Fruit fly (Drosophila melanogaster) whole organism, embryonic: ENCODE measurements around the gene CG44044.
A peak's percentile ranks its signal among the peaks of the same experiment; 100 is the strongest.

ENCODE experiments used
- Blimp-1 ChIP-seq: fragments of 200-800 bp; sonication (Bioruptor generic); optimal IDR thresholded peaks from 3 replicates; lab custom pipeline; 2018; ENCODE audit warnings: missing biosample characterization, missing genetic modification characterization, mild to moderate bottlenecking, moderate library complexity, missing genetic modification reagents
- CG10366 ChIP-seq: fragments of 200-800 bp; sonication (Bioruptor generic); IDR thresholded peaks from 2 replicates; pipeline ENCODE4 v1.3.6; 2022; ENCODE audit warnings: missing biosample characterization, missing genetic modification characterization
- CG12659 ChIP-seq: fragments of 200-800 bp; sonication (Bioruptor generic); optimal IDR thresholded peaks from 3 replicates; lab custom pipeline; 2017; ENCODE audit warnings: mild to moderate bottlenecking, missing biosample characterization, missing genetic modification reagents, missing genetic modification characterization
- CG12744 ChIP-seq: fragments of 200-800 bp; sonication (Bioruptor generic); optimal IDR thresholded peaks from 2 replicates; lab custom pipeline; 2016; ENCODE audit warnings: missing biosample characterization, missing genetic modification characterization
- CG12942 ChIP-seq: fragments of 200-800 bp; sonication (Bioruptor generic); optimal IDR thresholded peaks from 3 replicates; lab custom pipeline; 2016; ENCODE audit warnings: missing biosample characterization, missing genetic modification characterization
- CG1529 ChIP-seq: fragments of 200-800 bp; sonication (Bioruptor generic); optimal IDR thresholded peaks from 3 replicates; lab custom pipeline; 2018; ENCODE audit warnings: missing biosample characterization, missing genetic modification characterization
- CG15514 ChIP-seq: fragments of 200-800 bp; sonication (Bioruptor generic); optimal IDR thresholded peaks from 3 replicates; lab custom pipeline; 2017; ENCODE audit warnings: missing biosample characterization, missing genetic modification characterization, mild to moderate bottlenecking, moderate library complexity, missing genetic modification reagents
- CG15696 ChIP-seq: fragments of 200-800 bp; sonication (Bioruptor generic); optimal IDR thresholded peaks from 2 replicates; lab custom pipeline; 2019; ENCODE audit warnings: missing biosample characterization, mild to moderate bottlenecking, missing genetic modification characterization, moderate library complexity
- CG16863 ChIP-seq: fragments of 200-800 bp; sonication (Bioruptor generic); optimal IDR thresholded peaks from 3 replicates; lab custom pipeline; 2016; ENCODE audit warnings: missing biosample characterization, missing genetic modification characterization
- CG17829 ChIP-seq: fragments of 200-800 bp; optimal IDR thresholded peaks from 2 replicates; lab custom pipeline; 2019; ENCODE audit warnings: missing biosample characterization, mild to moderate bottlenecking, missing genetic modification characterization, moderate library complexity
- CG1832 ChIP-seq: fragments of 200-800 bp; sonication (Bioruptor generic); optimal IDR thresholded peaks from 2 replicates; lab custom pipeline; 2017; ENCODE audit warnings: missing biosample characterization, mild to moderate bottlenecking, missing genetic modification characterization, inconsistent platforms
- CG2120 ChIP-seq: fragments of 200-800 bp; sonication (Bioruptor generic); optimal IDR thresholded peaks from 3 replicates; lab custom pipeline; 2016; ENCODE audit warnings: missing biosample characterization, missing genetic modification characterization
- CG4328 ChIP-seq: fragments of 200-800 bp; sonication (Bioruptor generic); optimal IDR thresholded peaks from 3 replicates; lab custom pipeline; 2017; ENCODE audit warnings: missing biosample characterization, missing genetic modification reagents, missing genetic modification characterization
- CG5180 ChIP-seq: fragments of 200-800 bp; sonication (Bioruptor generic); optimal IDR thresholded peaks from 3 replicates; lab custom pipeline; 2017; ENCODE audit warnings: missing biosample characterization, missing genetic modification characterization, mild to moderate bottlenecking, moderate library complexity, missing genetic modification reagents
- CG9215 ChIP-seq: fragments of 200-800 bp; sonication (Bioruptor generic); IDR thresholded peaks from 2 replicates; pipeline ENCODE4 v1.3.6; 2022; ENCODE audit warnings: missing biosample characterization, missing genetic modification characterization
- CG9609 ChIP-seq: fragments of 200-800 bp; sonication (Bioruptor generic); optimal IDR thresholded peaks from 3 replicates; lab custom pipeline; 2016; ENCODE audit warnings: missing biosample characterization, missing genetic modification characterization
- D ChIP-seq, 2 experiments: fragments of 200-800 bp in 1 of 2; fragments of >200 bp in 1 of 2; sonication (Bioruptor generic) in 1 of 2; optimal IDR thresholded peaks; 2 replicates in 1 of 2; 3 replicates in 1 of 2; lab custom pipeline; 2017; ENCODE audit warnings: mild to moderate bottlenecking in 1 of 2, missing biosample characterization in 1 of 2, missing genetic modification characterization in 1 of 2, missing genetic modification reagents in 1 of 2
- D19B ChIP-seq: fragments of 200-800 bp; sonication (Bioruptor generic); optimal IDR thresholded peaks from 2 replicates; lab custom pipeline; 2017; ENCODE audit warnings: missing biosample characterization, mild to moderate bottlenecking, missing genetic modification characterization
- Deaf1 ChIP-seq: fragments of 200-800 bp; optimal IDR thresholded peaks from 3 replicates; lab custom pipeline; 2019; ENCODE audit warnings: missing biosample characterization, mild to moderate bottlenecking, missing genetic modification characterization, moderate library complexity
- ERR ChIP-seq: fragments of 200-800 bp; sonication (Bioruptor generic); optimal IDR thresholded peaks from 2 replicates; lab custom pipeline; 2016; ENCODE audit warnings: missing biosample characterization, missing genetic modification characterization
- Eip74EF ChIP-seq, 2 experiments: fragments of 200-800 bp in 1 of 2; fragments of >200 bp in 1 of 2; sonication (Bioruptor generic) in 1 of 2; optimal IDR thresholded peaks; 2 replicates each; lab custom pipeline; 2017 to 2019; ENCODE audit warnings: missing biosample characterization in 2 of 2, missing genetic modification characterization in 2 of 2, mild to moderate bottlenecking in 1 of 2, moderate library complexity in 1 of 2
- H2.0 ChIP-seq: fragments of 200-800 bp; sonication (Bioruptor generic); IDR thresholded peaks from 2 replicates; pipeline ENCODE4 v1.3.6; 2022; ENCODE audit warnings: missing biosample characterization, missing genetic modification characterization
- NC2β ChIP-seq: fragments of 200-800 bp; sonication (Bioruptor generic); optimal IDR thresholded peaks from 2 replicates; lab custom pipeline; 2016; ENCODE audit warnings: missing biosample characterization, missing genetic modification characterization
- Oaz ChIP-seq: fragments of 200-800 bp; sonication (Bioruptor generic); IDR thresholded peaks from 2 replicates; pipeline ENCODE4 v1.3.6; 2022; ENCODE audit warnings: missing biosample characterization, missing genetic modification characterization
- Opbp ChIP-seq: fragments of 200-800 bp; sonication (Bioruptor generic); IDR thresholded peaks from 3 replicates; pipeline ENCODE4 v1.3.6; 2022; ENCODE audit warnings: missing biosample characterization, missing genetic modification characterization; ENCODE audit not compliant: partially characterized antibody
- Poxn ChIP-seq: fragments of 200-800 bp; sonication (Bioruptor generic); IDR thresholded peaks from 2 replicates; pipeline ENCODE4 v1.3.6; 2022; ENCODE audit warnings: missing biosample characterization, missing genetic modification characterization
- Scr ChIP-seq: fragments of 200-800 bp; sonication (Bioruptor generic); IDR thresholded peaks from 2 replicates; pipeline ENCODE4 v1.3.6; 2022; ENCODE audit warnings: missing biosample characterization, missing genetic modification characterization; ENCODE audit not compliant: partially characterized antibody
- Spps ChIP-seq: fragments of 200-800 bp; sonication (Bioruptor generic); optimal IDR thresholded peaks from 2 replicates; lab custom pipeline; 2018; ENCODE audit warnings: missing biosample characterization, mild to moderate bottlenecking, missing genetic modification characterization
- Vsx1 ChIP-seq: fragments of 200-800 bp; sonication (Bioruptor generic); optimal IDR thresholded peaks from 2 replicates; lab custom pipeline; 2017; ENCODE audit warnings: missing biosample characterization, mild to moderate bottlenecking, missing genetic modification characterization, missing genetic modification reagents
- ab ChIP-seq: fragments of 200-800 bp; sonication (Bioruptor generic); optimal IDR thresholded peaks from 2 replicates; lab custom pipeline; 2016; ENCODE audit warnings: missing biosample characterization, missing genetic modification characterization
- al ChIP-seq: fragments of 200-800 bp; sonication (Bioruptor generic); IDR thresholded peaks from 2 replicates; pipeline ENCODE4 v1.3.6; 2022; ENCODE audit warnings: missing biosample characterization, missing genetic modification characterization
- caup ChIP-seq: fragments of 200-800 bp; sonication (Bioruptor generic); optimal IDR thresholded peaks from 3 replicates; lab custom pipeline; 2017; ENCODE audit warnings: missing biosample characterization, mild to moderate bottlenecking, missing genetic modification characterization, moderate library complexity; ENCODE audit not compliant: severe bottlenecking
- chinmo ChIP-seq: fragments of 200-800 bp; sonication (Bioruptor generic); IDR thresholded peaks from 4 replicates; pipeline ENCODE4 v1.3.6; 2022; ENCODE audit warnings: missing biosample characterization, missing genetic modification characterization; ENCODE audit not compliant: partially characterized antibody
- danr ChIP-seq: fragments of 200-800 bp; sonication (Bioruptor generic); IDR thresholded peaks from 2 replicates; pipeline ENCODE4 v1.3.6; 2022; ENCODE audit warnings: missing biosample characterization, missing genetic modification characterization
- ems ChIP-seq: fragments of 200-800 bp; sonication (Bioruptor generic); optimal IDR thresholded peaks from 3 replicates; lab custom pipeline; 2016; ENCODE audit warnings: missing biosample characterization, missing genetic modification characterization
- grau ChIP-seq: fragments of 200-800 bp; optimal IDR thresholded peaks from 3 replicates; lab custom pipeline; 2019; ENCODE audit warnings: missing biosample characterization, mild to moderate bottlenecking, missing genetic modification characterization, moderate library complexity
- ind ChIP-seq: fragments of 200-800 bp; sonication (Bioruptor generic); optimal IDR thresholded peaks from 3 replicates; lab custom pipeline; 2016; ENCODE audit warnings: missing biosample characterization, missing genetic modification characterization
- inv ChIP-seq: fragments of 200-800 bp; sonication (Bioruptor generic); IDR thresholded peaks from 2 replicates; pipeline ENCODE4 v1.3.6; 2022; ENCODE audit warnings: missing biosample characterization, missing genetic modification characterization; ENCODE audit not compliant: partially characterized antibody
- jigr1 ChIP-seq: fragments of 200-800 bp; sonication (Bioruptor generic); IDR thresholded peaks from 3 replicates; pipeline ENCODE4 v1.3.6; 2022; ENCODE audit warnings: missing biosample characterization, missing genetic modification characterization
- lov ChIP-seq, 2 experiments: fragments of 200-800 bp in 1 of 2; fragments of >200 bp in 1 of 2; sonication (Bioruptor generic) in 1 of 2; IDR thresholded peaks in 1 of 2; optimal IDR thresholded peaks in 1 of 2; 2 replicates in 1 of 2; 3 replicates in 1 of 2; pipeline versions ENCODE4 v1.3.6 to Lab custom; 2017 to 2022; ENCODE audit warnings: missing biosample characterization in 1 of 2, missing genetic modification characterization in 1 of 2
- org-1 ChIP-seq: fragments of 200-800 bp; sonication (Bioruptor generic); optimal IDR thresholded peaks from 2 replicates; lab custom pipeline; 2017; ENCODE audit warnings: missing biosample characterization, missing genetic modification characterization
- otp ChIP-seq: fragments of 200-800 bp; sonication (Bioruptor generic); IDR thresholded peaks from 3 replicates; pipeline ENCODE4, ENCODE4 v1.3.6; 2022; ENCODE audit warnings: missing biosample characterization, missing genetic modification characterization
- p53 ChIP-seq: fragments of 200-800 bp; sonication (Bioruptor generic); optimal IDR thresholded peaks from 2 replicates; lab custom pipeline; 2016; ENCODE audit warnings: missing biosample characterization, missing genetic modification characterization
- pb ChIP-seq: fragments of 200-800 bp; sonication (Bioruptor generic); optimal IDR thresholded peaks from 3 replicates; lab custom pipeline; 2016; ENCODE audit warnings: missing biosample characterization, missing genetic modification characterization
- pum ChIP-seq: fragments of 200-800 bp; sonication (Bioruptor generic); optimal IDR thresholded peaks from 2 replicates; lab custom pipeline; 2016; ENCODE audit warnings: missing biosample characterization, missing genetic modification characterization
- repo ChIP-seq: fragments of 200-800 bp; sonication (Bioruptor generic); optimal IDR thresholded peaks from 2 replicates; lab custom pipeline; 2016; ENCODE audit warnings: missing biosample characterization, missing genetic modification characterization
- sim ChIP-seq: fragments of 200-800 bp; sonication (Bioruptor generic); IDR thresholded peaks from 2 replicates; pipeline ENCODE4 v1.3.6; 2022; ENCODE audit warnings: missing biosample characterization, missing genetic modification characterization
- zfh1 ChIP-seq: fragments of 200-800 bp; sonication (Bioruptor generic); IDR thresholded peaks from 3 replicates; pipeline ENCODE4 v1.3.6; 2022; ENCODE audit warnings: missing biosample characterization, missing genetic modification characterization

Gene CG44044

dm6 chr3R:16341817-16342374, 20.3 kb downstream of the CG44044 start, which contains the start of the genes SF2 and pad (continued):
- peak; percentile 68 for TF ChIP-seq CG15514 (GFP tag; lab: Kevin White, UChicago)
- peak; percentile 81 for TF ChIP-seq ind
- TF ChIP-seq grau (tag; lab: Kevin White, UChicago) = peak; percentile 84
- peak; percentile 78 for TF ChIP-seq CG12942 (GFP tag; lab: Kevin White, UChicago)
- no peak for TF ChIP-seq Spps (tag; lab: Kevin White, UChicago)
- peak; percentile 72 for TF ChIP-seq al (GFP tag; lab: Robert Waterston, UW)
- TF ChIP-seq NC2β (GFP tag; lab: Kevin White, UChicago) = peak; percentile 69
- no peak for TF ChIP-seq Blimp-1 (GFP tag; lab: Kevin White, UChicago)
- peak; percentile 98 for TF ChIP-seq Scr (GFP tag; lab: Robert Waterston, UW)
- peak; percentile 95 for TF ChIP-seq CG12659 (GFP tag; lab: Kevin White, UChicago)
- TF ChIP-seq Poxn (GFP tag; lab: Robert Waterston, UW) = no peak; the same call in 1 of the 2 replicates
- peak; percentile 95 for TF ChIP-seq inv
- peak; percentile 94 for TF ChIP-seq chinmo (GFP tag; lab: Robert Waterston, UW)
- no peak for TF ChIP-seq repo
- TF ChIP-seq caup (GFP tag; lab: Kevin White, UChicago) = peak; percentile 69
- TF ChIP-seq sim (GFP tag; lab: Robert Waterston, UW) = 0 out of 2 replicates have a peak, but pooled peaks have one; percentile 50
- 0 out of 2 replicates have a peak, but pooled peaks have one; percentile 60 for TF ChIP-seq CG10366 (GFP tag; lab: Robert Waterston, UW)
- peak; percentile 84 for TF ChIP-seq CG9215 (GFP tag; lab: Robert Waterston, UW)
- no peak for TF ChIP-seq lov (optimal IDR thresholded peaks at IDR 0.05; lab: Kevin White, UChicago)
- no peak for TF ChIP-seq lov (GFP tag; IDR thresholded peaks at IDR 0.05; lab: Robert Waterston, UW)
- TF ChIP-seq ERR (GFP tag; lab: Kevin White, UChicago) = peak; percentile 57
- TF ChIP-seq CG15696 (tag; lab: Kevin White, UChicago) = peak; percentile 86
- TF ChIP-seq otp (GFP tag; lab: Robert Waterston, UW) = no peak; the same call in 2 of the 3 replicates
- TF ChIP-seq ems (GFP tag; lab: Kevin White, UChicago) = peak; percentile 82
- TF ChIP-seq CG17829 (tag; lab: Kevin White, UChicago) = peak; percentile 86
- TF ChIP-seq pum = peak; percentile 72
- TF ChIP-seq CG2120 (GFP tag; lab: Kevin White, UChicago) = peak; percentile 93
- TF ChIP-seq CG1529 (GFP tag; lab: Kevin White, UChicago) = peak; percentile 24
- TF ChIP-seq CG1832 = no peak
- peak; percentile 54; the same call in 1 of the 2 replicates for TF ChIP-seq danr (GFP tag; lab: Robert Waterston, UW)
- peak; percentile 5 for TF ChIP-seq ab (GFP tag; lab: Kevin White, UChicago)
- TF ChIP-seq Oaz (GFP tag; lab: Robert Waterston, UW) = peak; percentile 55
- TF ChIP-seq jigr1 = no peak; the same call in 2 of the 3 replicates
- peak; percentile 38; the same call in 1 of the 3 replicates for TF ChIP-seq zfh1 (GFP tag; lab: Robert Waterston, UW)
- TF ChIP-seq CG12744 (GFP tag; lab: Kevin White, UChicago) = peak; percentile 49
- TF ChIP-seq Deaf1 (tag; lab: Kevin White, UChicago) = peak; percentile 53
- TF ChIP-seq Opbp (GFP tag; lab: Robert Waterston, UW) = peak; percentile 86
- TF ChIP-seq H2.0 = peak; percentile 51
- peak; percentile 64 for TF ChIP-seq CG9609 (GFP tag; lab: Kevin White, UChicago)
- TF ChIP-seq CG5180 (GFP tag; lab: Kevin White, UChicago) = peak; percentile 31
- TF ChIP-seq Eip74EF (GFP tag; optimal IDR thresholded peaks at IDR 0.05; lab: Kevin White, UChicago) = peak in 1 of 2 experiments; percentile 18
- TF ChIP-seq CG4328 = peak; percentile 74
- peak; percentile 64 for TF ChIP-seq p53 (GFP tag; lab: Kevin White, UChicago)
- TF ChIP-seq D (optimal IDR thresholded peaks at IDR 0.05; lab: Kevin White, UChicago) = no peak
- peak; percentile 39 for TF ChIP-seq D (GFP tag; optimal IDR thresholded peaks at IDR 0.05; lab: Kevin White, UChicago)
- no peak for TF ChIP-seq org-1 (GFP tag; lab: Kevin White, UChicago)
- TF ChIP-seq D19B (GFP tag; lab: Kevin White, UChicago) = peak; percentile 93
- TF ChIP-seq CG16863 = peak; percentile 75
- peak; percentile 61 for TF ChIP-seq Vsx1 (GFP tag; lab: Kevin White, UChicago)
- no peak for TF ChIP-seq pb
